Worm (Caenorhabditis elegans) whole organism, dauer: ENCODE data around the gene F26D11.13.

ENCODE experiments used
- unc-62 ChIP-seq: sonication (generic microtip); optimal IDR thresholded peaks from 2 replicates; lab custom pipeline; 2017; ENCODE audit warnings: missing biosample characterization, missing genetic modification reagents, missing genetic modification characterization

F26D11.13 gene

DNA sequence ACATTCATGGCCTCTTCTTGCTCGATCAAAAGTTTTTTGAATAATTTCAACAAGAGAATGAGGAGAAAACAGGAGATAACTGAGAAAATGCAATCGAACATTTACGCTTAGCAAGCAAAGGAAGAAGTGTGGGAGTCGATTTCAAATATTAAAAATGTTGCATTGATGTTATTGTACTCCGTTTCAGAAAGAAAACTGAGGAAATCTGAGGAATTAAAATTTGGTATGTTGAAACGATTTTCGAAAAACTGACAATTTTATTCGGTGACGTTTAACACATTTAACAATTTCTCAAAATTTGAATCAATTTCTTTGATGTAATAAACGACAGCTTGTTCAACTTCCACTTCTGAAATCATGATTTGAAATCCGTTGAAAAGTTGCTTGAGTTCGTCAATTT lies at the start of gene F26D11.13:
Gene F26D11.13 (minus strand): TSS at position 101 of the 400 bp plus-strand sequence.
- TF ChIP-seq unc-62 (GFP tag; lab: Kevin White, UChicago), result no peak

DNA sequence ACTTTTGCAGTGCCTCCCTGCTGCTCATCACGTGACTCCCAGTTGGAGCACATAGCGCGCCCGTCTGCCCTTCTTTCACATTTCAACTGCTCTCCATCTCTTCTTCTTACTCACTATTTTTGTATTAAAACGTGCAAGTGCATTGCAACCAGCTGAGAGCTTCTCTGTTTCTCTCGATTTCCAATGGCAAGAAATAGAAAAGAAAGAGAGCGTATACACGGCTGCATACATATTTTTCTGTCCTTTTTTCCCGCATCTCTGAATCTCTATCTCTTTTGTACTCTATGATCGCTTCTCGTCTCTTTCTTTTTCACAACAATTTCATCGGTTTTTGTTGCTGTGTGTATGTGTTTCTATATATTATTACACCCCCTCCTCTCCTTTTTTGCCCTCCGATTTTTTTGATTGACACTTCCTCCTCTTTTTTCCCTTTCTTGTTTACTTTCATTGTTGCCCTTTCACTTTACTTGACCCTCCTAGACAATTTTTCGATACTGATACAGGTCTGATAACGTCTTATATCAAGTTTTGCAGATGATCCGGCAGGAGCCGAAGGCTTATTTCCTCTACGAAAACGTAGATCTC lies 46.6 kb upstream of the F26D11.13 start, which contains the start of gene Y97E10AR.1:
Gene Y97E10AR.1 (plus strand): TSS at position 535 of the 585 bp plus-strand sequence.
- no peak for TF ChIP-seq unc-62 (GFP tag; lab: Kevin White, UChicago)

DNA sequence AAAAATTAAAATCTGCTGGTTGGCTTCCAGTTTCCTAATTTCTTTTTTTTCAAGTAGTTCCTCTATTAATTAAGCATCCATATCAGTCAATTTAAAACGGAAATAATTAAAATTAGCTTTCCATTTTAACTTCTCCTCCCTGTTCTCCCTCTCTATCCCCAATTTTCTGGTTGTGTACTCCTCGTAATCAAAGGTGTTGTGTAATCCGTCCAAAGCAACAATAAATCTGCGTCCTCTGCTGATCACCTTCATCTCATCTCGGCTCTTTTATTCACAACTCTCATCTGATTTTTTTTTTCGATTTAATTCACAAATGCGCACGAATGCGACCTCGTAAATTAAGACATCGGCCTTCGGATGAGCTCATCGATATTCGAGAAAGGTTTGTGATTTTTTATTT lies 41.4 kb upstream of the F26D11.13 start, which contains the start of gene Y97E10AR.2:
Gene Y97E10AR.2 (plus strand): TSS at position 301 of the 400 bp plus-strand sequence.
- no peak for TF ChIP-seq unc-62 (GFP tag; lab: Kevin White, UChicago)

DNA sequence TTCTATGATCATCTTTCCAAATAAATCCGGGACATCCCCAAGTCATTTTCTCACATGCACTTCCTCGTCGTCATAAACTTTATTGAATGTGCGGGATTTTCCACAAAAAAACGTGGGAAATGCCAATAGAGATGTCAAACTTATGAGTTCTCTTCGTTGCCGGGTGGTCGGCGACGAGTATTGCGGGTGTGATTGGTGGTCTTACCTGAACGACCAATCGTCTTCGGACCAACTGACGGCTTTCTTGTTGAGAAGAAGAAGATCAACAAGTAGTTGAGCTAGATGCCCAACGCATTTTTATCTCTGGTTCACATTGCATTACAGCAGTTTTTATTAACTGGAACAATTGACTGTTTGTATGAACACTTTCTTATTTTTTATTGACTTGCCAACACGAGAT lies 40.7 kb upstream of the F26D11.13 start:
- TF ChIP-seq unc-62 (GFP tag; lab: Kevin White, UChicago), result no peak

DNA sequence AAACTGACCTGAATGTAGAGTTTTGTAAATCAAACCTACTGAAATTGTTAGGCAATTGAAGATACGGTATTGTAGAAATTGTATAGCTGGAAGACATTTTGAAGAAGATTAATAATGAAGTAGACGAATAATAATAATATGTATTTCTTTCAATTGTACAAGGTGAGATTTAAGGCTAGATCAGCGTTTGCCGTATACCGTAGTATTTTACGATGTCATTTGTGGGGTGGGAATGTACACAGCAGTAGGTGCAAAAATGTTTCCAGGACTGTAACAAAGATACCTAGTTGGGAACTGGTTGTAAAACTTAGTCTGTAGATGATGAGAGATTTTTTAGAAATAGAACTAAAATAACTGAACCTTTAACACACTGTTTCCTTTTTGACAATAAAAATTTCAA lies 40.1 kb upstream of the F26D11.13 start, which contains the start of gene ceh-76:
Gene ceh-76 (minus strand): TSS at position 101 of the 400 bp plus-strand sequence.
- no peak for TF ChIP-seq unc-62 (GFP tag; lab: Kevin White, UChicago)

DNA sequence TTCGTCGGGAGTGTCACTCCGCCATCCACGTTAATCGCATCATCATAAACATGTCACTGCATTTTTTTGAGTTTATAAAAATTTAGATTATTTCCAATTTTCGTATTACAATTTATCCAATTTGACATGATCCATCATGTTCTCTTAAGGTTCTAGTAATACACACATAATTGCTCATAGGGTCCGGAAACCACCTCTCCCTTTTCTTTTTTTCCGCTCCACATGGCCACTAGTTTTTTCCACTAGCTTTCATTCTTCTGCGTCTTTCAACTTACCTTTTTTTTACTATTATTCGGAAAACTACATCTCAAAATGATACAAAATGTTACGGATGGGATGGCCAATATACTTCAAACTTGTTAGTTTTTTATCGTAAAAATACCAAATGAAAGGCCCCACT lies 31.4 kb upstream of the F26D11.13 start, which contains the start of gene Y97E10AL.1:
Gene Y97E10AL.1 (plus strand): TSS at position 301 of the 400 bp plus-strand sequence.
- TF ChIP-seq unc-62 (GFP tag; lab: Kevin White, UChicago), result no peak

DNA sequence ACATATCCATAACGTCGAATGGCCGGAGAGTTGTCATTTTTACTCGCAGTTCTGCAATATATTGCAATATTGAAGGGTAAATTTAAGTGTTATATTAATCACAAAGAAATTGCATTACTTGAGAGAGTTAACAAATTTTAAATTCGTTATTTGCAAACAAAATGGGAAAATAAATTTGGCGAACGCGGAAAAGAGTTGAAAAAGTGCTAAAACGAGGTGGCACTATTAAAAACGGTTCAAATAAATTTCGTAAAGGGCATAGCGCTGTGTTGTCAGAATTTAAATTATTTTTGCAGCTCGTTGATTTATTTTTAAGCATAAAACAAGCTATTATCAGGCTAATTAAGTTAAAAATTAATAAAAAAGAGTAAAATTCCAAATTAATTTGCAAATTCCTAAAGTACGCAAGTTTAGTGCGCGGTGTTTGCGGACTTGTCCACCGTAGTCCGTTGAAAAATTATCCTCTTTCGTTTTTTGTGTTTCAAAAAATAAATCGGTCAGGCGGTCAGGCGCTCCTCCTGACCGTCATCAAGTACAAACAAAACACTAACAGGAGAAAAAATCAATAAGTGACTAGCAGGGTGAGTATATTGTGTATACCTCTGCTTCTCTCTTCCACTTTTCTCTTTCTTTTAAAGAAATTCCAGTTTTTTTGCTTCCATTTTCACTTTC lies 29.1 kb upstream of the F26D11.13 start, which contains the start of the genes natb-1 and abhd-12:
Gene natb-1 (minus strand): TSS at position 51 of the 672 bp plus-strand sequence.
Gene abhd-12 (plus strand): TSS at position 499 of the 672 bp plus-strand sequence.
- no peak for TF ChIP-seq unc-62 (GFP tag; lab: Kevin White, UChicago)

DNA sequence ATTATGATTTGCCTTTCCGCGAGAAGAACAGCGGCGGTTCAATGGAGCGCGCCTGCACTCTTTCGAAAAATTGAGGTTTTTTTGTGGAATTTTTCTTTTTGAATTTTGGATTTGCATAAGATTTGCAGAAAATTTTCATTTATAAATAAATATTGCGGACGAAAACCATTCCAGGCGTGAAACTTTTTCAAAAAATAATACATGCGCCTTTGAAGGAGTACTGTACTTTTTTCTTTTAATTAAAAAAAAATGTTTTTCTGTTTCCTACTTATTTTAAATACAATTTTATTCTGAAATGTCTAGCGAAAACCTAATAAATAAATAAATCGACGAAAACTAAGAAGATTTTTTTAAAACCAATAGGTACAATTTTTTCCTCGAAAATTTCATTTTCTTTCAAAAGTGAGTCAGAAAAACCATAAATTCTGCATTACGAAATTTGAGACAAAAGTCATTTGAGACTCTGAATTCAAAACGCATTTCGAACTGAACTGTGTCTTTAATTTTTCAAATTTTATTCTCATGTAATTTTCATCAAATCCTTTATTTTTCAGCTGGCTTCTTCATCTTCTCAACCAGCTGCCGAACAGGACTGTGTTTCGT lies 26.6 kb upstream of the F26D11.13 start, which contains the start of gene F26D11.1:
Gene F26D11.1 (plus strand): TSS at position 553 of the 603 bp plus-strand sequence.
- TF ChIP-seq unc-62 (GFP tag; lab: Kevin White, UChicago), result no peak

DNA sequence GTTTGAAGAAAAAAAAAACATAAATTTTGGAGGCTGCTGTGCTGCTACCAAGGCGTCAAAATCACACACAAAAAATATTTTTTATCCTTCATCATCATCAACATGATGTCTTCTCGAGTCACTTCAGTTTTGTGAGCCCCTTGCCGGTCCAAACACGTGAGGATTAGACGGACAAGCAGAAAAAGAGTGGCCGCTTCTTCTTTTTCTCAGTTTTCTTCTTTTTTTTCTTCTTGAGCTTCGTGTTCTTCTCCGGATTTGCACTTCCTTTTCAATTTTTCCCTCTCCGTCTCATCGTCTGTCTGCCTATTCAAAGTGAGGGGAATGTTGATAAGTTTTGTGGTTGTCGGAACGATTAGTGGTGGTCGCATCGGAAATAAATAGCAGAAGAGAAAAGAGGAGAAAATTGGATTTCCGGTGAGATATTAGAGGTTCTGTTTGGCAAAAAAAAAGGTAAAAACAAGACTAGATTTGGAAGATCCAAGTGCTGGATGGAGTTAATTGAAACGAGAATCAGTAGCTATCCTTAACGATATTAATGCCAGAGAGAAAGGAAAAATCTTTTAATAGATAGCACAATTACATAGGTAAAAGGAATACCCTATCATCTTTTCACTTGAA lies 26.0 kb upstream of the F26D11.13 start:
- no peak for TF ChIP-seq unc-62 (GFP tag; lab: Kevin White, UChicago)

DNA sequence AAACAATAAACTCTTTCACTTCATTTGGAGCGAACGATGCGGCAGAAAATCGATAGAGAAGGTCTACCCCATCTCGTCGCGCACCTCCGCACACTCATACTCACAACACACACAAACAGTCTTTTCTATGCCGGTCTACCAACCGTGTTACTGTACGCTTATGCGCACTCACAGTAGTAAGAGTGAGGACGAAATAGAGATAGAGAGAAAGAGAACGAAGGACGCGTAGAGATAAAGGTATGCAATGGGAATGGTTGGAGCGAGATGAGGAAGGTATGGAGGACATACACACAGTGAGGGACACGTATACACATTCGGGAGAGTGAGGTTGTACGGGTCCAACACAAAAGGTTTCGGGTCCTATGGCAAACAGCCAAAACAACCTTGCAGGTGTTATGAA lies 24.3 kb upstream of the F26D11.13 start:
- no peak for TF ChIP-seq unc-62 (GFP tag; lab: Kevin White, UChicago)

DNA sequence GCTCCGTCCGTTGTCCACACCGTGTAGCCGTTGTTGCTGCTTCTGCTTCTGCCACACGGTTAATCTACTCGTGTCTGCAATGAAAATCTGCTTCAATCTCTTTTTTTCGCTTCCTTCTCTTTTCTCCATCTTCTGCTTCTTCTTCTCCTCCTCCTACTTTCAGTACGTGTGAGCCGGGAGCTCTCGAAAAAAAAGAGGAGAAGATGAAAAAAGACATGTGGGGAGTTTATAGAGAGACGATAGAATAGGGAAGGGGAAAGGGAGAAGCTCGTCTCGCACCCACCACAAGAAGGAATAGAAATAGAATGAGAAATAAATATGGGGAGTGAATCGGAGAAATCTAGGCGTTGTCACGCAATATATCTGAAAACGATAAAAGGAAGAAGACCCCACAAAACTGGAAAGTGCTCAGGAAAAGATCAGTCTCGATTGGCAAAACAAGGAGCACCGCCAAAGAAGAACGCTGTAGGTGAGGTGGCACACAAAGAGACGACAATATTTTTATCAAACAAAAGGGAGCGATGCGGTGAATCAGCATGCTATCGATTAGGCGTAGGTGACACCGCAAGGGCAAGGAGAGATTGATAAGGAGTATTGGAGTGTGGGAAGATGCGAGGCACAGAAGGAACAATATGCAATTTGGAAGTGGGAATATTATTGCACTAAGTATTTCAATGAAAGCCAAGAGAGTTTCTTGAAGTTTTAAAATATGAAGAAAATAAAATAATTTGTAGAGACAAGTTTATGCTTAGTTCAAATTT lies 23.4 kb upstream of the F26D11.13 start, which contains the start of gene let-413:
Gene let-413 (minus strand): TSS at position 76 of the 761 bp plus-strand sequence.
- no peak for TF ChIP-seq unc-62 (GFP tag; lab: Kevin White, UChicago)

DNA sequence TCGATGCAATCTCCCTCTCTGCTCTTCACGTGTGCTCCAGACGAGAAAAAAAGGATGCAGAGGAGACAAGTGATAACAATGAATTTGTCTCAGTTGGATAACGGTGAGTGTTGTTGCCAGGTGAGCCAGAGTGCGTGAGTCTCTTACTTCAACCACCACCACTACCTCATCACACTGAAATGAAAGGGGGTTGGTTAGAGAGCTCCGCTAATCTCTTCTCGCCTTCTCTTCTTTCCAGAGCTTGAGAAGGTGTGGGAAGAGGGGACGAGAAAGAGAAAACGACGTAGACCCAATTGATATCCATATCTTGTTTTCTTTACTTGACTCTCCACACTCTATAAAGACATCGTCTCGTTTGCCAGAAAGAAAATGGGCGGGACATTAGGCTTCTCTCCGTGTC lies 16.9 kb upstream of the F26D11.13 start:
- TF ChIP-seq unc-62 (GFP tag; lab: Kevin White, UChicago), result no peak

DNA sequence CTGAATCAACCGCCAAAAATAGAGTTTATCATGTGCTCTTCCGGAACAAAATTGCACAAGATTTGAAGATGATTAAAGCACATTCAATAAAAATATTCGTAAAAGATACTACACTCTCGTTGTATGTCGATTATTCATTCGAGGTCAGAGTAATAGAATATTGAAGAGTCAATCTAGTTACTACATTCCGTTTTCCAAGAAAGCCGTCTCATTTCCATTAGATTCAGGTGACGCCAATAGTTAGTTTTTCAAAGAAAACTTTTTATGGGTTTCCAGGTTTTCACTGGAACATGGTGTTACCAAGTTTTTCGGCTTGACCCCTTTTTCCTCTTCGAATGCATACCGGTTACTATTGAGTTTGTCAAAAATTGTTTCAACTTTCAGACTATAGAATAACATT lies 16.1 kb upstream of the F26D11.13 start:
- TF ChIP-seq unc-62 (GFP tag; lab: Kevin White, UChicago), result no peak

DNA sequence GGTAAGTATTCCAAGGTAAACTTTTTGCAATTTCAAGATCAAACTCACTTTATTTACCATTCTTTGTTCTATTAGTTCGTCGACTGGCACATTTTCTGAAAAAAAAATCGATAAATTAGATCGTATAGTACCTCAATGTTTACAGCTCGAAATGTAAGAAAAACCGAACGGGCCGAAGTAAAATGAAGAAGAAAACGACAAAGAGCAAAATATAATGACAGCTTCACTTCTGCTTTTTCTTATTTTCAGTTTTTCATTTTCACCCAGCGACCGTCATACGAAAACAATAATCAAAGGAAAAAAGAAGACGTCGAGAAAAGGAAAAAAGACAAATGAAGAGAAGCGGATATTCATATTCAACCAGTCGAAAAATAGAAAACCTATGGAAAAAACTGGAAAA lies 14.7 kb upstream of the F26D11.13 start, which contains the start of gene che-7:
Gene che-7 (minus strand): TSS at position 101 of the 400 bp plus-strand sequence.
- no peak for TF ChIP-seq unc-62 (GFP tag; lab: Kevin White, UChicago)

DNA sequence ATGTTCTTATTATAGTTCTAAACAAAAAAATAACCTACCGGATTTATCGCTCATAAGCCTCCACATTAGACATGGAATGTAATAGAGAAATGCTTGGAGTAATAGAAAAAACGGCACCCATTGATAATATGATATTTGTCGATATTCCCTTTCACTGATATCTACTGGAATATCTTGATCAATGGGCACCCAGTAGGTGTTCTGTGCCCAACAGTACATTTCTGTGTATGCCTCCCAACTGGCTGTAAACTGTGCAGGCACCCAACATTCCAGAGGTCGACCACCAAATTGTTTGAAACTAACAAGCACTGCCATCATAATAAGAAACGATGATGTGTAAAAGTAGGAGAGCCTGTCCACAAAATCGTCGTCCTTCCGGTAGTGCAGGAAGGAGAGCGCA lies 10.0 kb upstream of the F26D11.13 start:
- no peak for TF ChIP-seq unc-62 (GFP tag; lab: Kevin White, UChicago)
